Worm (Caenorhabditis elegans) whole organism, L4 larva: ENCODE data around the gene arl-1.

Source experiments
- T20F7.1 ChIP-seq: fragments of 200-800 bp; sonication (Bioruptor generic); optimal IDR thresholded peaks from 2 replicates; lab custom pipeline; 2018; ENCODE audit warnings: mild to moderate bottlenecking, missing genetic modification characterization, missing compliant biosample characterization
- Y5F2A.4 ChIP-seq: fragments of 200-800 bp; sonication (Bioruptor generic); optimal IDR thresholded peaks from 2 replicates; lab custom pipeline; 2018; ENCODE audit warnings: mild to moderate bottlenecking, missing genetic modification characterization, missing compliant biosample characterization
- ZK337.2 ChIP-seq: fragments of 200-800 bp; sonication (Bioruptor generic); IDR thresholded peaks from 2 replicates; pipeline ENCODE4 v1.3.6; 2022; ENCODE audit warnings: missing genetic modification reagents, missing genetic modification characterization, missing compliant biosample characterization
- aha-1 ChIP-seq: fragments of 150-350 bp; peaks from one replicate; lab custom pipeline; 2014; ENCODE audit warnings: missing biosample characterization, missing genetic modification characterization
- arid-1 ChIP-seq: fragments of 200-800 bp; sonication (Bioruptor generic); conservative IDR thresholded peaks from 2 replicates; pipeline ENCODE4 v1.3.6; 2022; ENCODE audit warnings: missing genetic modification reagents, missing genetic modification characterization, missing compliant biosample characterization
- ceh-20 ChIP-seq: fragments of 200-800 bp; sonication (Bioruptor generic); IDR thresholded peaks from 2 replicates; pipeline ENCODE4 v1.3.6; 2022; ENCODE audit warnings: missing genetic modification reagents, missing genetic modification characterization, missing compliant biosample characterization
- ceh-44 ChIP-seq: fragments of 200-800 bp; sonication (Bioruptor generic); IDR thresholded peaks from 2 replicates; pipeline ENCODE4 v1.3.6; 2022; ENCODE audit warnings: missing genetic modification reagents, missing genetic modification characterization, missing compliant biosample characterization
- daf-19 ChIP-seq: fragments of 200-800 bp; sonication (Bioruptor generic); conservative IDR thresholded peaks from 2 replicates; pipeline ENCODE4 v1.3.6; 2022; ENCODE audit warnings: missing genetic modification characterization, missing compliant biosample characterization
- dve-1 ChIP-seq: sonication (generic microtip); optimal IDR thresholded peaks from 2 replicates; lab custom pipeline; 2017; ENCODE audit warnings: antibody characterized with exemption, mild to moderate bottlenecking, missing genetic modification characterization, missing compliant biosample characterization; ENCODE audit not compliant: insufficient read depth
- egl-27 ChIP-seq: sonication (generic microtip); optimal IDR thresholded peaks from 3 replicates; lab custom pipeline; 2017; ENCODE audit warnings: missing biosample characterization, missing genetic modification reagents, missing genetic modification characterization
- gei-8 ChIP-seq: fragments of 200-800 bp; sonication (Bioruptor generic); optimal IDR thresholded peaks from 2 replicates; lab custom pipeline; 2018; ENCODE audit warnings: mild to moderate bottlenecking, missing genetic modification characterization, missing compliant biosample characterization
- hlh-30 ChIP-seq: sonication (generic microtip); optimal IDR thresholded peaks from 2 replicates; lab custom pipeline; 2017; ENCODE audit warnings: antibody characterized with exemption, mild to moderate bottlenecking, missing genetic modification characterization, missing compliant biosample characterization; ENCODE audit not compliant: insufficient read depth
- lim-7 ChIP-seq: fragments of 200-800 bp; sonication (Bioruptor generic); IDR thresholded peaks from 2 replicates; pipeline ENCODE4 v1.3.6; 2022; ENCODE audit warnings: missing genetic modification characterization, missing compliant biosample characterization
- madf-5 ChIP-seq, 2 experiments: fragments of 200-800 bp; sonication (Bioruptor generic); IDR thresholded peaks; 2 replicates each; pipeline ENCODE4 v1.3.6; 2022; ENCODE audit warnings: missing compliant biosample characterization in 2 of 2, missing genetic modification characterization in 2 of 2
- madf-9 ChIP-seq: fragments of 200-800 bp; sonication (Bioruptor generic); conservative IDR thresholded peaks from 2 replicates; pipeline ENCODE4 v1.3.6; 2022; ENCODE audit warnings: missing genetic modification reagents, missing genetic modification characterization, missing compliant biosample characterization
- mxl-3 ChIP-seq: fragments of 200-800 bp; sonication (Bioruptor generic); optimal IDR thresholded peaks from 2 replicates; lab custom pipeline; 2018; ENCODE audit warnings: mild to moderate bottlenecking, missing genetic modification characterization, missing compliant biosample characterization
- nhr-28 ChIP-seq: fragments of 150-350 bp; optimal IDR thresholded peaks from 2 replicates; lab custom pipeline; 2014; ENCODE audit warnings: missing biosample characterization, missing genetic modification characterization
- nhr-77 ChIP-seq: fragments of 150-350 bp; optimal IDR thresholded peaks from 2 replicates; lab custom pipeline; 2014; ENCODE audit warnings: missing biosample characterization, missing genetic modification characterization
- pha-4 ChIP-seq, 2 experiments: fragments of 150-350 bp in 1 of 2; fragments of 200-800 bp in 1 of 2; sonication (Bioruptor generic) in 1 of 2; IDR thresholded peaks in 1 of 2; optimal IDR thresholded peaks in 1 of 2; 2 replicates each; pipeline versions ENCODE4 v1.3.6 to Lab custom; 2014 to 2022; ENCODE audit warnings: missing genetic modification characterization in 2 of 2, missing genetic modification reagents in 2 of 2, missing biosample characterization in 1 of 2, missing compliant biosample characterization in 1 of 2
- tra-1 ChIP-seq: fragments of 200-800 bp; sonication (Bioruptor generic); IDR thresholded peaks from 2 replicates; pipeline ENCODE4 v1.3.6; 2022; ENCODE audit warnings: missing genetic modification reagents, missing genetic modification characterization, missing compliant biosample characterization
- unc-62 ChIP-seq, 3 experiments: fragments of 150-350 bp in 1 of 3; sonication (generic microtip); optimal IDR thresholded peaks in 2 of 3; peaks in 1 of 3; 1 replicate in 1 of 3; 2 replicates in 2 of 3; lab custom pipeline; 2014 to 2017; ENCODE audit warnings: missing biosample characterization in 3 of 3, missing genetic modification characterization in 3 of 3, missing genetic modification reagents in 3 of 3, missing genotype in 1 of 3
- zfp-2 ChIP-seq: sonication (generic microtip); optimal IDR thresholded peaks from 2 replicates; lab custom pipeline; 2016; ENCODE audit warnings: mild to moderate bottlenecking, missing genetic modification characterization, missing compliant biosample characterization

The arl-1 gene

DNA sequence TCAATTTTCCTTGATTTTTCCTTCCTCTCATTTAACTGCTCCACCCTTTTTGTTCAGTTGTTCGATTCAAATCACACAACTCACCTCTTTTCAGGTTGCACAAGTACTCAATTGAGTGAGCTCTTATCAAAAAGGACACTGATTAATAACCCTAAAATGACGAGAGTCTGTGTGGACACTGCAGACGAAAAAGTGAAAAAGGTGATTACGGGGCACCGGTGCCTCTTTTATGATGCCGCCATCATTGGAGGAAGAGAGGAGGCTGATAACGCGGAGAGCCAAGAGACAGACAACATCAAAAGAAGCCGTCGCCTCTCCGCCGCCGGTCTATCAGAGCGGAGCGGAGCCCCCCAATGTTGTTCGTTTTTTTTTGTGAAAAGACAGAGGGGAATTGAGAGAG is 43.4 kb downstream of the arl-1 start, which contains the start of gene sptf-2 (continued):
- no peak for TF ChIP-seq ceh-44 (GFP tag; lab: Robert Waterston, UW)
- TF ChIP-seq mxl-3 (GFP tag; lab: Kevin White, UChicago) = peak; percentile 52
- TF ChIP-seq pha-4 (GFP tag; IDR thresholded peaks at IDR 0.05; lab: Robert Waterston, UW) = peak; percentile 34; the same call in 1 of the 2 replicates
- TF ChIP-seq pha-4 (tag; optimal IDR thresholded peaks at IDR 0.05; lab: Kevin White, UChicago) = no peak
- TF ChIP-seq dve-1 (tag; lab: Kevin White, UChicago) = peak; percentile 79
- TF ChIP-seq T20F7.1 (GFP tag; lab: Kevin White, UChicago) = no peak
- TF ChIP-seq tra-1 (GFP tag; lab: Robert Waterston, UW) = peak; percentile 86
- peak; percentile 76 for TF ChIP-seq nhr-77 (tag; lab: Kevin White, UChicago)
- TF ChIP-seq, all 104 proteins: peak for 15

- no peak for TF ChIP-seq egl-27 (tag; lab: Kevin White, UChicago)
- peak in 1 of 2 experiments; percentile 78 for TF ChIP-seq unc-62 (GFP tag; optimal IDR thresholded peaks at IDR 0.05 in 1 of 2; lab: Kevin White, UChicago)
- no peak for TF ChIP-seq unc-62 (tag; optimal IDR thresholded peaks at IDR 0.05; lab: Kevin White, UChicago)
Measured at ce11 chrII:8626598-8626997, 44.8 kb downstream of the arl-1 start.

- TF ChIP-seq aha-1 (peak; percentile 93), ceh-20 (GFP tag; lab: Robert Waterston, UW) (no peak), zfp-2 (tag; lab: Kevin White, UChicago) (no peak), ZK337.2 (GFP tag; lab: Robert Waterston, UW) (no peak), daf-19 (no peak), gei-8 (GFP tag; lab: Kevin White, UChicago) (no peak)
Measured at ce11 chrII:8627907-8628306, 46.1 kb downstream of the arl-1 start.

DNA sequence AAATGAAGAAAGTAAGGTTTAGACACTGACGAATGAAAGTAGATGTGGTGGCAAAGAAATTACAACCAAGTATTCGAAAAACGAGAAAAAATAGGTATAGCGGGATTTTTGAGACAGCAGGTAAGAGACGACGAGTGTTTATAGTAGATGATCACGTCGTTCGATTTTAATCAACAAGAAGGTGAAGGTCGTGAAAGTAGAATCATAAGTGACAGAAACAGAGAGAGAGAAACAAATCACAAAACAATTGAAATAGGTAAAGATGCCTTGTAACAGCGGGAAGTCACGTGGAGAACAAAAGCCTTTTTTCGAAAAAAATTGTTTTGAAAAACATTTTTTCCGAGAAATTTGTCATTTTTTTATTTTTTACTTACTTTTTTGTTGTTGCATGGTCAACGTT is 48.3 kb downstream of the arl-1 start, which contains the start of gene T22C8.6:
Gene T22C8.6 (minus strand): TSS at position 194 of the 400 bp plus-strand sequence.
- TF ChIP-seq nhr-28 (tag; lab: Kevin White, UChicago) (peak; percentile 16), madf-5 (GFP tag; IDR thresholded peaks at IDR 0.05; lab: Robert Waterston, UW) (no peak), hlh-30 (tag; lab: Kevin White, UChicago) (peak; percentile 45), mxl-3 (GFP tag; lab: Kevin White, UChicago) (peak; percentile 5)

DNA sequence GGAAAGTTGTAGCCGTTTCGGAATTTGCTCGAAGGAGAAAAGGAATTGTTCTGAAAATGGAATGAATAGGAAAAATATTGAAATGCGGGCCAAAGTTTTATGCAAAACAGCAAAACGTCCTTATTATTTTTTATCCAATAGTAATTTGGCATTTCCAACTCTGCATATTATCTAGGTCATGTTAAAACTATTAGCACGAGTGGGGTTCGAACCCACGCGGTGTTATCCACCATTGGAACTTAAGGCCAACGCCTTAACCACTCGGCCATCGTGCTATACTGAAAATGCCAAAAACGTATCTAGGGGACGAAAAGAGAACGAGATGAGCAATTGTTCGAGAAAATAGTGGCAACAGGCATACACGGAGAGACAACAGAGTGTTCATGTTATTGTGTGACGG is 50.0 kb downstream of the arl-1 start:
- TF ChIP-seq arid-1 (GFP tag; lab: Robert Waterston, UW) (0 out of 2 replicates have a peak, but pooled peaks have one; percentile 13), madf-9 (no peak), Y5F2A.4 (GFP tag; lab: Kevin White, UChicago) (no peak), lim-7 (GFP tag; lab: Robert Waterston, UW) (0 out of 2 replicates have a peak, but pooled peaks have one; percentile 30)
